Worm (Caenorhabditis elegans) whole organism, L3 larva: Measurements from ENCODE around the gene Y71H2AM.29.

Experiments
- R02D3.7 ChIP-seq: fragments of 150-350 bp; optimal IDR thresholded peaks from 2 replicates; lab custom pipeline; 2014; ENCODE audit warnings: missing biosample characterization, missing genetic modification characterization
- ceh-82 ChIP-seq: fragments of 150-350 bp; optimal IDR thresholded peaks from 2 replicates; lab custom pipeline; 2014; ENCODE audit warnings: missing biosample characterization, missing genetic modification characterization
- jun-1 ChIP-seq: fragments of 150-350 bp; optimal IDR thresholded peaks from 2 replicates; lab custom pipeline; 2014; ENCODE audit warnings: missing biosample characterization, missing genetic modification reagents, missing genetic modification characterization
- mdl-1 ChIP-seq: fragments of 150-350 bp; optimal IDR thresholded peaks from 2 replicates; lab custom pipeline; 2014; ENCODE audit warnings: missing biosample characterization, missing genetic modification characterization
- nhr-11 ChIP-seq: fragments of 150-350 bp; optimal IDR thresholded peaks from 2 replicates; lab custom pipeline; 2014; ENCODE audit warnings: missing biosample characterization, missing genetic modification characterization
- pqm-1 ChIP-seq: fragments of 150-350 bp; optimal IDR thresholded peaks from 2 replicates; lab custom pipeline; 2017; ENCODE audit warnings: missing biosample characterization, missing genetic modification characterization, inconsistent platforms
- skn-1 ChIP-seq: fragments of 150-350 bp; optimal IDR thresholded peaks from 2 replicates; lab custom pipeline; 2014; ENCODE audit warnings: missing biosample characterization, missing genetic modification characterization
- zag-1 ChIP-seq: fragments of 150-350 bp; optimal IDR thresholded peaks from 2 replicates; lab custom pipeline; 2014; ENCODE audit warnings: missing biosample characterization, missing genetic modification characterization
- ztf-4 ChIP-seq: fragments of 150-350 bp; optimal IDR thresholded peaks from 2 replicates; lab custom pipeline; 2014; ENCODE audit warnings: missing biosample characterization, missing genetic modification characterization

ce11 chrIII:2864669-2865068 is 32.1 kb downstream of the Y71H2AM.29 start:
- TF ChIP-seq skn-1 (tag; lab: Kevin White, UChicago) (no peak), R02D3.7 (tag; lab: Kevin White, UChicago) (no peak), ceh-82 (tag; lab: Kevin White, UChicago) (no peak), zag-1 (tag; lab: Kevin White, UChicago) (no peak), jun-1 (tag; lab: Kevin White, UChicago) (no peak), nhr-11 (tag; lab: Kevin White, UChicago) (no peak), ztf-4 (tag; lab: Kevin White, UChicago) (no peak), pqm-1 (no peak), mdl-1 (no peak)
